Fruit fly (Drosophila melanogaster) whole organism, embryonic: ENCODE data around the gene pbl.
A peak's percentile ranks its signal among the peaks of the same experiment; 100 is the strongest.

Source experiments
- Atf3 ChIP-seq: fragments of 200-800 bp; sonication (Bioruptor generic); optimal IDR thresholded peaks from 3 replicates; lab custom pipeline; 2016; ENCODE audit warnings: missing biosample characterization, missing genetic modification characterization
- Blimp-1 ChIP-seq: fragments of 200-800 bp; sonication (Bioruptor generic); optimal IDR thresholded peaks from 3 replicates; lab custom pipeline; 2018; ENCODE audit warnings: missing biosample characterization, missing genetic modification characterization, mild to moderate bottlenecking, moderate library complexity, missing genetic modification reagents
- CG10209 ChIP-seq: fragments of 200-800 bp; sonication (Bioruptor generic); optimal IDR thresholded peaks from 3 replicates; lab custom pipeline; 2017; ENCODE audit warnings: missing biosample characterization, mild to moderate bottlenecking, missing genetic modification characterization, missing genetic modification reagents
- CG2199 ChIP-seq: fragments of 200-800 bp; sonication (Bioruptor generic); IDR thresholded peaks from 3 replicates; pipeline ENCODE4 v1.3.6; 2022; ENCODE audit warnings: missing biosample characterization, missing genetic modification characterization
- CG32532 ChIP-seq: fragments of 200-800 bp; sonication (Bioruptor generic); IDR thresholded peaks from 2 replicates; pipeline ENCODE4 v1.3.6; 2022; ENCODE audit warnings: missing biosample characterization, missing genetic modification characterization
- CG3281 ChIP-seq: fragments of 200-800 bp; sonication (Bioruptor generic); optimal IDR thresholded peaks from 3 replicates; lab custom pipeline; 2017; ENCODE audit warnings: missing biosample characterization, mild to moderate bottlenecking, missing genetic modification characterization
- CG3838 ChIP-seq: fragments of 200-800 bp; sonication (Bioruptor generic); optimal IDR thresholded peaks from 3 replicates; lab custom pipeline; 2016; ENCODE audit warnings: missing biosample characterization, missing genetic modification characterization
- CG5953 ChIP-seq: fragments of 200-800 bp; sonication (Bioruptor generic); IDR thresholded peaks from 2 replicates; pipeline ENCODE4 v1.3.6; 2022; ENCODE audit warnings: missing biosample characterization, missing genetic modification characterization
- CG6175 ChIP-seq: fragments of 200-800 bp; sonication (Bioruptor generic); IDR thresholded peaks from 3 replicates; pipeline ENCODE4 v1.3.6; 2022; ENCODE audit warnings: missing biosample characterization, missing genetic modification characterization
- CG7745 ChIP-seq: fragments of 200-800 bp; sonication (Bioruptor generic); optimal IDR thresholded peaks from 2 replicates; lab custom pipeline; 2018; ENCODE audit warnings: missing biosample characterization, mild to moderate bottlenecking, missing genetic modification characterization, moderate library complexity
- CG7786 ChIP-seq: fragments of 200-800 bp; sonication (Bioruptor generic); optimal IDR thresholded peaks from 2 replicates; lab custom pipeline; 2016; ENCODE audit warnings: missing biosample characterization, missing genetic modification characterization
- CG9797 ChIP-seq: fragments of 200-800 bp; sonication (Bioruptor generic); optimal IDR thresholded peaks from 3 replicates; lab custom pipeline; 2018; ENCODE audit warnings: missing biosample characterization, mild to moderate bottlenecking, missing genetic modification characterization
- Camta ChIP-seq: fragments of 200-800 bp; sonication (Bioruptor generic); optimal IDR thresholded peaks from 2 replicates; lab custom pipeline; 2016; ENCODE audit warnings: missing biosample characterization, missing genetic modification characterization
- Hr39 ChIP-seq: fragments of >200 bp; optimal IDR thresholded peaks from 2 replicates; lab custom pipeline; 2017
- MBD-R2 ChIP-seq: fragments of 200-800 bp; sonication (Bioruptor generic); IDR thresholded peaks from 2 replicates; pipeline ENCODE4 v1.3.6; 2022; ENCODE audit warnings: missing biosample characterization, missing genetic modification characterization
- Mes4 ChIP-seq: fragments of 200-800 bp; sonication (Bioruptor generic); optimal IDR thresholded peaks from 2 replicates; lab custom pipeline; 2016; ENCODE audit warnings: missing biosample characterization, missing genetic modification characterization
- NC2β ChIP-seq: fragments of 200-800 bp; sonication (Bioruptor generic); optimal IDR thresholded peaks from 2 replicates; lab custom pipeline; 2016; ENCODE audit warnings: missing biosample characterization, missing genetic modification characterization
- Oaz ChIP-seq: fragments of 200-800 bp; sonication (Bioruptor generic); IDR thresholded peaks from 2 replicates; pipeline ENCODE4 v1.3.6; 2022; ENCODE audit warnings: missing biosample characterization, missing genetic modification characterization
- Pdp1 ChIP-seq, 2 experiments: fragments of 200-800 bp; sonication (Bioruptor generic); optimal IDR thresholded peaks; 3 replicates each; lab custom pipeline; 2016; ENCODE audit warnings: missing biosample characterization in 2 of 2, missing genetic modification characterization in 2 of 2, mild to moderate bottlenecking in 1 of 2, moderate library complexity in 1 of 2
- Ravus ChIP-seq: fragments of 200-800 bp; sonication (Bioruptor generic); IDR thresholded peaks from 2 replicates; pipeline ENCODE4 v1.3.6; 2022; ENCODE audit warnings: missing biosample characterization, missing genetic modification characterization
- Sox102F ChIP-seq: fragments of 200-800 bp; sonication (Bioruptor generic); optimal IDR thresholded peaks from 2 replicates; lab custom pipeline; 2018; ENCODE audit warnings: missing biosample characterization, mild to moderate bottlenecking, missing genetic modification characterization, moderate library complexity
- Sry-β ChIP-seq: fragments of 200-800 bp; sonication (Bioruptor generic); optimal IDR thresholded peaks from 2 replicates; lab custom pipeline; 2018; ENCODE audit warnings: missing biosample characterization, mild to moderate bottlenecking, missing genetic modification characterization, moderate library complexity
- Trl ChIP-seq, 3 experiments: fragments of >200 bp in 2 of 3; fragments of 200-800 bp in 1 of 3; sonication (Bioruptor generic) in 1 of 3; optimal IDR thresholded peaks; 2 replicates in 1 of 3; 3 replicates in 2 of 3; lab custom pipeline; 2016 to 2017; ENCODE audit warnings: missing biosample characterization in 1 of 3, missing genetic modification characterization in 1 of 3
- ase ChIP-seq: fragments of 200-800 bp; sonication (Bioruptor generic); IDR thresholded peaks from 3 replicates; pipeline ENCODE4 v1.3.6; 2022; ENCODE audit warnings: missing biosample characterization, missing genetic modification characterization
- btn ChIP-seq: fragments of 200-800 bp; sonication (Bioruptor generic); optimal IDR thresholded peaks from 2 replicates; lab custom pipeline; 2016; ENCODE audit warnings: missing biosample characterization, missing genetic modification characterization
- cg ChIP-seq: fragments of 200-800 bp; sonication (Bioruptor generic); optimal IDR thresholded peaks from 3 replicates; lab custom pipeline; 2019; ENCODE audit warnings: missing biosample characterization, mild to moderate bottlenecking, missing genetic modification characterization, moderate library complexity
- chm ChIP-seq: fragments of 200-800 bp; sonication (Bioruptor generic); IDR thresholded peaks from 2 replicates; pipeline ENCODE4 v1.3.6; 2022; ENCODE audit warnings: missing biosample characterization, missing genetic modification characterization
- crol ChIP-seq: fragments of 200-800 bp; sonication (Bioruptor generic); IDR thresholded peaks from 2 replicates; pipeline ENCODE4 v1.3.6; 2022; ENCODE audit warnings: missing biosample characterization, missing genetic modification characterization
- exex ChIP-seq: fragments of 200-800 bp; sonication (Bioruptor generic); optimal IDR thresholded peaks from 4 replicates; lab custom pipeline; 2018; ENCODE audit warnings: missing biosample characterization, mild to moderate bottlenecking, missing genetic modification characterization, moderate library complexity
- gcm ChIP-seq: fragments of 200-800 bp; sonication (Bioruptor generic); optimal IDR thresholded peaks from 2 replicates; lab custom pipeline; 2019; ENCODE audit warnings: missing biosample characterization, mild to moderate bottlenecking, missing genetic modification characterization, moderate library complexity
- gcm2 ChIP-seq: fragments of 200-800 bp; sonication (Bioruptor generic); optimal IDR thresholded peaks from 2 replicates; lab custom pipeline; 2016; ENCODE audit warnings: missing biosample characterization, missing genetic modification characterization
- grn ChIP-seq: fragments of 200-800 bp; sonication (Bioruptor generic); optimal IDR thresholded peaks from 3 replicates; lab custom pipeline; 2017; ENCODE audit warnings: missing biosample characterization, missing genetic modification characterization
- ham ChIP-seq: fragments of 200-800 bp; sonication (Bioruptor generic); IDR thresholded peaks from 2 replicates; pipeline ENCODE4 v1.3.6; 2022; ENCODE audit warnings: missing biosample characterization, missing genetic modification characterization
- hkb ChIP-seq, 2 experiments: fragments of 200-800 bp in 1 of 2; fragments of >200 bp in 1 of 2; sonication (Bioruptor generic) in 1 of 2; IDR thresholded peaks in 1 of 2; optimal IDR thresholded peaks in 1 of 2; 2 replicates each; pipeline versions ENCODE4 v1.3.6 to Lab custom; 2017 to 2022; ENCODE audit warnings: missing biosample characterization in 1 of 2, missing genetic modification characterization in 1 of 2
- hth ChIP-seq: fragments of >200 bp; optimal IDR thresholded peaks from 2 replicates; lab custom pipeline; 2017; ENCODE audit warnings: inconsistent platforms
- mam ChIP-seq: fragments of 200-800 bp; sonication (Bioruptor generic); optimal IDR thresholded peaks from 3 replicates; lab custom pipeline; 2016; ENCODE audit warnings: missing biosample characterization, missing genetic modification characterization
- trem ChIP-seq: fragments of 200-800 bp; optimal IDR thresholded peaks from 3 replicates; lab custom pipeline; 2019; ENCODE audit warnings: missing biosample characterization, mild to moderate bottlenecking, missing genetic modification characterization, moderate library complexity
- ttk ChIP-seq: fragments of 200-800 bp; sonication (Bioruptor generic); IDR thresholded peaks from 2 replicates; pipeline ENCODE4 v2.1.2; 2022; ENCODE audit warnings: missing biosample characterization, missing genetic modification characterization
- unc-4 ChIP-seq: fragments of 200-800 bp; sonication (Bioruptor generic); IDR thresholded peaks from 2 replicates; pipeline ENCODE4 v1.3.6; 2022; ENCODE audit warnings: missing biosample characterization, missing genetic modification characterization; ENCODE audit not compliant: partially characterized antibody
- wek ChIP-seq: fragments of 200-800 bp; sonication (Bioruptor generic); optimal IDR thresholded peaks from 3 replicates; lab custom pipeline; 2018; ENCODE audit warnings: missing biosample characterization, mild to moderate bottlenecking, missing genetic modification characterization, moderate library complexity

pbl gene

DNA sequence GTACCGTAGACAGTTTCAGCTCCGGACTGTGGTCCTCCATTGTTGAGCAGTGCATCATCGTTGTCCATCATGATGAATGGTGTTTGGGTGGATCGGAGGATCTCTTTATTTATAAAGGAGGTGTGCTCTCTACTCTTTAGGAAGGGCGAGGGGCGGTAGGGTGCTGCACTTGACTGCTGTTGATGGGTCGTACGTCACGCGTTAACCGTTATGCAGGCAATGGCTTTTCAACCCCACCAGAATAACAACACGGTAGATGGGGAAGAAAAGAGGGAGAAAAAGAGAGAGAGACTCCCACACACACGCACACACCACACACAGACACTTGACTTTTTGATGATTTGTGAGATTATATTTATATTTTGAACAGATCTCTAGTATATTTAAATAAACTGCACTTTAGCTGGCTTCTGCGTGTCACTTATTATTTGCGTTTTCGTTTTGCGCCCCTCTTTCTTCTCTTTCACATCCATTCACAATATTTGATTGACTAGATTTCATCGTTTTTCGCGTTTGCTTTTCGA is 23.7 kb upstream of the pbl start:
- TF ChIP-seq CG10209 (no peak), wek (no peak), Trl (optimal IDR thresholded peaks at IDR 0.05; lab: Kevin White, UChicago) (peak; percentile 19 to 39), Trl (GFP tag; optimal IDR thresholded peaks at IDR 0.05; lab: Kevin White, UChicago) (no peak), Pdp1 (GFP tag; optimal IDR thresholded peaks at IDR 0.05; lab: Kevin White, UChicago) (peak in 1 of 2 experiments; percentile 49), Mes4 (GFP tag; lab: Kevin White, UChicago) (no peak), Hr39 (no peak), CG3281 (no peak), chm (GFP tag; lab: Robert Waterston, UW) (peak; percentile 45; the same call in 1 of the 2 replicates), unc-4 (GFP tag; lab: Robert Waterston, UW) (0 out of 2 replicates have a peak, but pooled peaks have one; percentile 3), btn (no peak), ttk (GFP tag; lab: Robert Waterston, UW) (0 out of 2 replicates have a peak, but pooled peaks have one; percentile 9), crol (GFP tag; lab: Robert Waterston, UW) (peak; percentile 41), cg (GFP tag; lab: Kevin White, UChicago) (peak; percentile 65), ase (GFP tag; lab: Robert Waterston, UW) (no peak)

DNA sequence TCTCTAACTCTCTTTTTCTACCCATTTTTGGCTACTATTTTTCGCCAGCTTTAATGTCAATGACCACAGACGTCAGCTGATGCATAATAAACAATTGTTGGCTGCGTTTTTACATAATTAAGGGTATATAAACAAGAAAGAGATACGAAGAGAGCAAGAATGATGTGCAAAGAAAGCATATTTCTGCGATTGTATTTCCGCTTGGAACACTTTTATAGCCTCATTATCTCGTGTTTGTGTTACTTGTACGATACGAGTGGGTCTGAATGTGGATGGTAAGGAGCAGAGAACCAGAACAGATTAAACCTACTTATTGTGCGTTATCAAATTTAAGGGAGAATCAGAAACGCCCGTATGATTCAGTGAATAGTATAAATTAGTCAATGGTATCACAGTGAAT is 23.1 kb upstream of the pbl start:
- TF ChIP-seq Ravus (GFP tag; lab: Robert Waterston, UW) (no peak), MBD-R2 (GFP tag; lab: Robert Waterston, UW) (no peak), Oaz (GFP tag; lab: Robert Waterston, UW) (no peak), ham (no peak), Trl (optimal IDR thresholded peaks at IDR 0.05; lab: Kevin White, UChicago) (peak in 1 of 2 experiments; percentile 21), Trl (GFP tag; optimal IDR thresholded peaks at IDR 0.05; lab: Kevin White, UChicago) (no peak), gcm (GFP tag; lab: Kevin White, UChicago) (peak; percentile 23), Pdp1 (GFP tag; optimal IDR thresholded peaks at IDR 0.05; lab: Kevin White, UChicago) (peak in 1 of 2 experiments; percentile 24), grn (GFP tag; lab: Kevin White, UChicago) (no peak), CG9797 (GFP tag; lab: Kevin White, UChicago) (no peak), CG7745 (tag; lab: Kevin White, UChicago) (peak; percentile 45), CG7786 (GFP tag; lab: Kevin White, UChicago) (no peak), exex (tag; lab: Kevin White, UChicago) (peak; percentile 80), hth (lab: Kevin White, UChicago) (no peak), hkb (optimal IDR thresholded peaks at IDR 0.05; lab: Kevin White, UChicago) (no peak), hkb (GFP tag; IDR thresholded peaks at IDR 0.05; lab: Robert Waterston, UW) (no peak), Atf3 (GFP tag; lab: Kevin White, UChicago) (no peak), Sox102F (no peak), gcm2 (GFP tag; lab: Kevin White, UChicago) (no peak), Camta (GFP tag; lab: Kevin White, UChicago) (no peak), CG6175 (no peak), NC2β (GFP tag; lab: Kevin White, UChicago) (no peak), Blimp-1 (GFP tag; lab: Kevin White, UChicago) (no peak), CG3838 (no peak), trem (tag; lab: Kevin White, UChicago) (no peak), CG32532 (GFP tag; lab: Robert Waterston, UW) (no peak), mam (GFP tag; lab: Kevin White, UChicago) (no peak), CG2199 (GFP tag; lab: Robert Waterston, UW) (peak; percentile 41; the same call in 2 of the 3 replicates), Sry-β (no peak), CG5953 (no peak)
